Fruit fly (Drosophila melanogaster): ENCODE results near the gene CG18528.

CG18528 gene

dm6 chr3R:24333182-24333808, 26.6 kb downstream of the CG18528 start, which contains the start of the genes Rrp5 and Dis3 (continued):
- TF ChIP-seq schlank (tag; optimal IDR thresholded peaks at IDR 0.05) (no peak), CG7372 (GFP tag; IDR thresholded peaks at IDR 0.05) (0 out of 2 replicates have a peak, but pooled peaks have one; percentile 31), Atf3 (GFP tag; optimal IDR thresholded peaks at IDR 0.05) (no peak), CG2202 (tag; optimal IDR thresholded peaks at IDR 0.05) (no peak), CG11560 (tag; IDR thresholded peaks at IDR 0.05) (peak; percentile 13; the same call in 1 of the 3 replicates), CG2678 (tag; optimal IDR thresholded peaks at IDR 0.05) (no peak), Dek (tag; optimal IDR thresholded peaks at IDR 0.05) (no peak), chinmo (GFP tag; IDR thresholded peaks at IDR 0.05; ENCODE audit: partially characterized antibody) (0 out of 4 replicates have a peak, but pooled peaks have one; percentile 30), CG4617 (GFP tag; optimal IDR thresholded peaks at IDR 0.05; ENCODE audit: borderline replicate concordance) (peak; percentile 96), CG16779 (GFP tag; IDR thresholded peaks at IDR 0.05) (peak; percentile 54; the same call in 1 of the 2 replicates), CG6683 (GFP tag; optimal IDR thresholded peaks at IDR 0.05) (no peak), slbo (GFP tag; IDR thresholded peaks at IDR 0.05) (peak; percentile 80), ase (GFP tag; IDR thresholded peaks at IDR 0.05) (0 out of 3 replicates have a peak, but pooled peaks have one; percentile 49), bcd (GFP tag; optimal IDR thresholded peaks at IDR 0.05) (no peak), CG15479 (GFP tag; optimal IDR thresholded peaks at IDR 0.05) (no peak), nau (GFP tag; optimal IDR thresholded peaks at IDR 0.05) (no peak), CG9932 (GFP tag; IDR thresholded peaks at IDR 0.05) (peak; percentile 77), CG6254 (GFP tag; optimal IDR thresholded peaks at IDR 0.05) (peak; percentile 98), CG11398 (GFP tag; optimal IDR thresholded peaks at IDR 0.05) (no peak), CG3163 (GFP tag; optimal IDR thresholded peaks at IDR 0.05) (peak; percentile 14), CG7987 (GFP tag; optimal IDR thresholded peaks at IDR 0.05) (peak; percentile 26), CG9609 (GFP tag; optimal IDR thresholded peaks at IDR 0.05) (peak; percentile 65), sens (GFP tag) (peak; percentile 93), Xbp1 (GFP tag; optimal IDR thresholded peaks at IDR 0.05) (peak; percentile 54), CG7357 (GFP tag; IDR thresholded peaks at IDR 0.05) (no peak), exex (tag; optimal IDR thresholded peaks at IDR 0.05) (no peak), CG12071 (GFP tag; optimal IDR thresholded peaks at IDR 0.05) (no peak), CG11504 (tag; optimal IDR thresholded peaks at IDR 0.05) (no peak), mam (GFP tag; optimal IDR thresholded peaks at IDR 0.05) (peak; percentile 16), Hand (GFP tag; optimal IDR thresholded peaks at IDR 0.05) (no peak), CG17568 (GFP tag; optimal IDR thresholded peaks at IDR 0.05) (no peak), CG4360 (GFP tag; IDR thresholded peaks at IDR 0.05) (no peak), Lhr (GFP tag; optimal IDR thresholded peaks at IDR 0.05) (no peak), scrt (GFP tag; optimal IDR thresholded peaks at IDR 0.05) (no peak), caup (GFP tag; optimal IDR thresholded peaks at IDR 0.05; ENCODE audit: severe bottlenecking) (no peak), HLH3B (GFP tag; IDR thresholded peaks at IDR 0.05) (no peak), Ssrp (tag; optimal IDR thresholded peaks at IDR 0.05) (no peak), CG4707 (GFP tag; optimal IDR thresholded peaks at IDR 0.05) (no peak), hth (optimal IDR thresholded peaks at IDR 0.05) (no peak), Nf-YA (GFP tag; IDR thresholded peaks at IDR 0.05) (no peak), Antp (GFP tag; optimal IDR thresholded peaks at IDR 0.05) (no peak), PHDP (tag; optimal IDR thresholded peaks at IDR 0.05) (no peak), ftz-f1 (GFP tag; optimal IDR thresholded peaks at IDR 0.05) (peak; percentile 37), CG31365 (tag; optimal IDR thresholded peaks at IDR 0.05) (no peak), NK7.1 (GFP tag; optimal IDR thresholded peaks at IDR 0.05) (no peak), Aef1 (GFP tag; IDR thresholded peaks at IDR 0.05) (no peak), CG1603 (tag; optimal IDR thresholded peaks at IDR 0.05) (peak; percentile 94), Sry-δ (GFP tag; optimal IDR thresholded peaks at IDR 0.05) (peak; percentile 65), pho (GFP tag; optimal IDR thresholded peaks at IDR 0.05) (peak; percentile 56), org-1 (GFP tag; optimal IDR thresholded peaks at IDR 0.05) (no peak)

Data from whole organism, embryonic.